Worm (Caenorhabditis elegans) whole organism, L4 larva: ENCODE data around the gene T20B3.14.

Source experiments
- D1046.2 ChIP-seq: fragments of 200-800 bp; sonication (Bioruptor generic); IDR thresholded peaks from 2 replicates; pipeline ENCODE4 v1.3.6; 2022; ENCODE audit warnings: missing genetic modification characterization, missing compliant biosample characterization
- F49E8.2 ChIP-seq: sonication (generic microtip); optimal IDR thresholded peaks from 2 replicates; lab custom pipeline; 2016; ENCODE audit warnings: missing compliant biosample characterization, mild to moderate bottlenecking, missing genetic modification characterization, borderline replicate concordance
- Y48G9A.11 ChIP-seq: fragments of 200-800 bp; sonication (Bioruptor generic); IDR thresholded peaks from 2 replicates; pipeline ENCODE4 v1.3.6; 2022; ENCODE audit warnings: missing genetic modification reagents, missing genetic modification characterization, missing compliant biosample characterization
- Y75B8A.6 ChIP-seq: fragments of 200-800 bp; sonication (Bioruptor generic); IDR thresholded peaks from 2 replicates; pipeline ENCODE4 v1.3.6; 2022; ENCODE audit warnings: missing genetic modification reagents, missing genetic modification characterization, missing compliant biosample characterization
- ZK337.2 ChIP-seq: fragments of 200-800 bp; sonication (Bioruptor generic); IDR thresholded peaks from 2 replicates; pipeline ENCODE4 v1.3.6; 2022; ENCODE audit warnings: missing genetic modification reagents, missing genetic modification characterization, missing compliant biosample characterization
- ama-1 ChIP-seq: fragments of 150-350 bp; optimal IDR thresholded peaks from 2 replicates; lab custom pipeline; 2014; ENCODE audit warnings: inconsistent platforms, mixed read lengths
- ceh-20 ChIP-seq: fragments of 200-800 bp; sonication (Bioruptor generic); IDR thresholded peaks from 2 replicates; pipeline ENCODE4 v1.3.6; 2022; ENCODE audit warnings: missing genetic modification reagents, missing genetic modification characterization, missing compliant biosample characterization
- ceh-62 ChIP-seq: sonication (generic microtip); optimal IDR thresholded peaks from 2 replicates; lab custom pipeline; 2017; ENCODE audit warnings: missing biosample characterization, missing genetic modification characterization
- ceh-82 ChIP-seq: sonication (generic microtip); optimal IDR thresholded peaks from 2 replicates; lab custom pipeline; 2017; ENCODE audit warnings: missing biosample characterization, missing genetic modification characterization
- cey-2 ChIP-seq: sonication (generic microtip); optimal IDR thresholded peaks from 3 replicates; lab custom pipeline; 2017; ENCODE audit warnings: missing genetic modification characterization, mild to moderate bottlenecking, missing compliant biosample characterization, antibody characterized with exemption, borderline replicate concordance; ENCODE audit not compliant: insufficient read depth
- daf-16 ChIP-seq, 3 experiments: sonication (generic microtip); optimal IDR thresholded peaks; 2 replicates each; lab custom pipeline; 2016 to 2017; ENCODE audit warnings: missing genetic modification characterization in 3 of 3, missing genetic modification reagents in 3 of 3, mild to moderate bottlenecking in 2 of 3, missing compliant biosample characterization in 2 of 3, missing biosample characterization in 1 of 3, moderate library complexity in 1 of 3
- daf-19 ChIP-seq: fragments of 200-800 bp; sonication (Bioruptor generic); conservative IDR thresholded peaks from 2 replicates; pipeline ENCODE4 v1.3.6; 2022; ENCODE audit warnings: missing genetic modification characterization, missing compliant biosample characterization
- dmd-8 ChIP-seq: fragments of 200-800 bp; sonication (Bioruptor generic); IDR thresholded peaks from 2 replicates; pipeline ENCODE4 v1.3.6; 2022; ENCODE audit warnings: missing genetic modification characterization, missing compliant biosample characterization
- duxl-1 ChIP-seq: sonication (generic microtip); optimal IDR thresholded peaks from 2 replicates; lab custom pipeline; 2016; ENCODE audit warnings: mild to moderate bottlenecking, missing genetic modification characterization, moderate library complexity, missing compliant biosample characterization; ENCODE audit not compliant: poor library complexity
- dve-1 ChIP-seq: sonication (generic microtip); optimal IDR thresholded peaks from 2 replicates; lab custom pipeline; 2017; ENCODE audit warnings: antibody characterized with exemption, mild to moderate bottlenecking, missing genetic modification characterization, missing compliant biosample characterization; ENCODE audit not compliant: insufficient read depth
- hlh-11 ChIP-seq: fragments of 200-800 bp; sonication (Bioruptor generic); optimal IDR thresholded peaks from 2 replicates; lab custom pipeline; 2018; ENCODE audit warnings: mild to moderate bottlenecking, missing genetic modification characterization, missing compliant biosample characterization
- jun-1 ChIP-seq: fragments of 150-350 bp; optimal IDR thresholded peaks from 2 replicates; lab custom pipeline; 2014; ENCODE audit warnings: missing biosample characterization, missing genetic modification reagents, missing genetic modification characterization
- lim-7 ChIP-seq: fragments of 200-800 bp; sonication (Bioruptor generic); IDR thresholded peaks from 2 replicates; pipeline ENCODE4 v1.3.6; 2022; ENCODE audit warnings: missing genetic modification characterization, missing compliant biosample characterization
- lin-13 ChIP-seq: fragments of 150-350 bp; optimal IDR thresholded peaks from 2 replicates; lab custom pipeline; 2014; ENCODE audit warnings: missing biosample characterization, missing genetic modification reagents, missing genetic modification characterization
- lin-29 ChIP-seq: fragments of 200-800 bp; sonication (Bioruptor generic); IDR thresholded peaks from 2 replicates; pipeline ENCODE4 v1.3.6; 2022; ENCODE audit warnings: missing genetic modification reagents, missing genetic modification characterization, missing compliant biosample characterization
- lin-39 ChIP-seq: fragments of 150-350 bp; optimal IDR thresholded peaks from 2 replicates; lab custom pipeline; 2014; ENCODE audit warnings: missing biosample characterization, missing genetic modification reagents, missing genetic modification characterization
- lir-3 ChIP-seq: sonication (generic microtip); optimal IDR thresholded peaks from 2 replicates; lab custom pipeline; 2016; ENCODE audit warnings: mild to moderate bottlenecking, missing genetic modification characterization, missing compliant biosample characterization
- mdl-1 ChIP-seq, 2 experiments: fragments of 150-350 bp in 1 of 2; sonication (generic microtip) in 1 of 2; optimal IDR thresholded peaks; 2 replicates each; lab custom pipeline; 2014 to 2017; ENCODE audit warnings: missing biosample characterization in 2 of 2, missing genetic modification characterization in 2 of 2
- mxl-3 ChIP-seq: fragments of 200-800 bp; sonication (Bioruptor generic); optimal IDR thresholded peaks from 2 replicates; lab custom pipeline; 2018; ENCODE audit warnings: mild to moderate bottlenecking, missing genetic modification characterization, missing compliant biosample characterization
- nhr-102 ChIP-seq: sonication (generic microtip); optimal IDR thresholded peaks from 2 replicates; lab custom pipeline; 2016; ENCODE audit warnings: mild to moderate bottlenecking, missing genetic modification characterization, moderate library complexity, missing compliant biosample characterization
- nhr-11 ChIP-seq: fragments of 150-350 bp; optimal IDR thresholded peaks from 2 replicates; lab custom pipeline; 2014; ENCODE audit warnings: missing biosample characterization, missing genetic modification characterization
- nhr-28 ChIP-seq: fragments of 150-350 bp; optimal IDR thresholded peaks from 2 replicates; lab custom pipeline; 2014; ENCODE audit warnings: missing biosample characterization, missing genetic modification characterization
- nhr-41 ChIP-seq: fragments of 200-800 bp; sonication (Bioruptor generic); IDR thresholded peaks from 2 replicates; pipeline ENCODE4 v1.3.6; 2022; ENCODE audit warnings: missing genetic modification reagents, missing genetic modification characterization, missing compliant biosample characterization
- nhr-77 ChIP-seq: fragments of 150-350 bp; optimal IDR thresholded peaks from 2 replicates; lab custom pipeline; 2014; ENCODE audit warnings: missing biosample characterization, missing genetic modification characterization
- set-16 ChIP-seq: fragments of 200-800 bp; sonication (Bioruptor generic); IDR thresholded peaks from 2 replicates; pipeline ENCODE4 v1.3.6; 2022; ENCODE audit warnings: missing genetic modification reagents, missing genetic modification characterization, missing compliant biosample characterization
- spr-3 ChIP-seq: fragments of 200-800 bp; sonication (Bioruptor generic); optimal IDR thresholded peaks from 2 replicates; lab custom pipeline; 2018; ENCODE audit warnings: mild to moderate bottlenecking, missing genetic modification characterization, missing compliant biosample characterization
- tag-97 ChIP-seq: fragments of 200-800 bp; sonication (Bioruptor generic); IDR thresholded peaks from 2 replicates; pipeline ENCODE4 v1.3.6; 2022; ENCODE audit warnings: missing genetic modification characterization, missing compliant biosample characterization
- tra-1 ChIP-seq: fragments of 200-800 bp; sonication (Bioruptor generic); IDR thresholded peaks from 2 replicates; pipeline ENCODE4 v1.3.6; 2022; ENCODE audit warnings: missing genetic modification reagents, missing genetic modification characterization, missing compliant biosample characterization
- unc-62 ChIP-seq, 3 experiments: fragments of 150-350 bp in 1 of 3; sonication (generic microtip); optimal IDR thresholded peaks in 2 of 3; peaks in 1 of 3; 1 replicate in 1 of 3; 2 replicates in 2 of 3; lab custom pipeline; 2014 to 2017; ENCODE audit warnings: missing biosample characterization in 3 of 3, missing genetic modification characterization in 3 of 3, missing genetic modification reagents in 3 of 3, missing genotype in 1 of 3
- zip-2 ChIP-seq: fragments of 150-350 bp; optimal IDR thresholded peaks from 2 replicates; lab custom pipeline; 2014; ENCODE audit warnings: missing biosample characterization, missing genetic modification characterization

T20B3.14 gene

DNA sequence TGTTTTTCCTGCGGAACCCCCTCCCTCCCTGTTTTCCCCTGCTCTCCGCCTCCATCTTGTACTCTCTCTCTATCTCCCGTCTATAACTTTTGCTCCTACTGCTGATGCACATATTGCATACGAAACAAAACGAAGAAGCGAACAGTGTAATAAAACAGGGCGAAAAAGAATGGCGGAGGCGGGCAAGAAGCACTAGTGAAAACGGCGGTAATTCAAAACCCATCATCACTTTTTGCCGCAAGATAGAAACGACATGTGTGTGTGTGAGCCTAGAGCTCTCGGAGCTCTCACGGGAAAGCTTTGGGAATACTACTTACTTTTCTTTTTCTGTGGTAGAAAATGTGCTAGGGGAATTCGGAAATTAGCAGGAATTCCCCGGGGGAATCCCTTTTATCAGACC is 15.0 kb upstream of the T20B3.14 start:
- no peak for TF ChIP-seq daf-19
- no peak for TF ChIP-seq tag-97 (GFP tag; lab: Robert Waterston, UW)
- no peak for TF ChIP-seq nhr-77
- TF ChIP-seq duxl-1 (tag; lab: Kevin White, UChicago): no peak
- TF ChIP-seq unc-62 (GFP tag; optimal IDR thresholded peaks at IDR 0.05 in 1 of 2; lab: Kevin White, UChicago): peak in 1 of 2 experiments; percentile 91
- TF ChIP-seq unc-62 (tag; optimal IDR thresholded peaks at IDR 0.05; lab: Kevin White, UChicago): no peak
- TF ChIP-seq lim-7 (GFP tag; lab: Robert Waterston, UW): no peak
- peak; percentile 13 for TF ChIP-seq hlh-11
- TF ChIP-seq mxl-3 (GFP tag; lab: Kevin White, UChicago): no peak
- TF ChIP-seq ceh-20 (GFP tag; lab: Robert Waterston, UW): no peak
- no peak for TF ChIP-seq spr-3 (GFP tag; lab: Kevin White, UChicago)

DNA sequence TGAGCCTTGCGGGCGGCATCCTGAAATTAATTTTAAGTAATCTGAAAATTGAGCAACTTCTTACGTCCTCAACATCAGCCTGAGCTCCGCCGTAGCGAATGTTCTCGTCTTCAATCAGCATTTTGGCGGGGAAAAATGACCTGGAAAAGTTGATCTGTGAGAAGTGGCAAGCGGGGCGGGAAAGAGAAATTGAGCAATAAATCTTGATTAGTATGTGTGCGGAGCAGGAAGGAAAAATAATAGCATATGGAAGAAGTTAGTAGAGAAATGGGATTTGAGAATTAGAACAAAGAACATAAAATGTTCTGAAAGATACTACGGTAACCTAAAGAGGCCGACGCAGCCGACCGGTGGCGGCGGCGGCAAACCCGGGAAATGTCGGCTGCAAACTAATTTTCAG is 13.9 kb upstream of the T20B3.14 start, which contains the start of gene tni-3:
Gene tni-3, minus strand, starts transcription at position 140 of the 400 bp plus-strand sequence.
- TF ChIP-seq nhr-102 (tag; lab: Kevin White, UChicago): no peak
- TF ChIP-seq lin-29 (GFP tag; lab: Robert Waterston, UW): no peak
- no peak for TF ChIP-seq lir-3 (tag; lab: Kevin White, UChicago)
- TF ChIP-seq ama-1: no peak
- no peak for TF ChIP-seq lin-13 (GFP tag; lab: Kevin White, UChicago)
- no peak for TF ChIP-seq dve-1 (tag; lab: Kevin White, UChicago)
- TF ChIP-seq ceh-62 (tag; lab: Kevin White, UChicago): no peak
- no peak for TF ChIP-seq lin-39
- TF ChIP-seq nhr-28 (tag; lab: Kevin White, UChicago): no peak
- TF ChIP-seq tra-1: no peak

DNA sequence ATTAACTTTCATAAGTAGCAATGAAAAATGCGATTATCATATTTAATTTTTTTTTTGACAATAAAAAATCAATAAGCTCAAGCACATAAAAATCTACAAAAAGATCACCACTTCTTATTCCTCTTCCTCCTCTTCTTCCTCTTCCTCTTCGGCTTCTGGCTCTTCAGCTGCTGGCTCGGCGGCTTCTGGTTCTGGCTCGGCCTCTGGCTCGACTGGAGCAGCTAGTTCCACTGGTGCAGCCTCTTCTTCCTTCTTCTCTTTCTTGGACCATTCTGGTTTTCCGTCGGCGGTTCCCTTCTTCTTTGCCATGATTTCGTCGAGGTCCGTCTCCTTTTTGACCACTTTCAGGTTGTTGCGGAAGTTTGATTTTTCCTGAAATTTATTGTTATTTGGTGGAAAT is 12.6 kb upstream of the T20B3.14 start:
- TF ChIP-seq ZK337.2 (no peak), set-16 (GFP tag; lab: Robert Waterston, UW) (peak; percentile 86)

DNA sequence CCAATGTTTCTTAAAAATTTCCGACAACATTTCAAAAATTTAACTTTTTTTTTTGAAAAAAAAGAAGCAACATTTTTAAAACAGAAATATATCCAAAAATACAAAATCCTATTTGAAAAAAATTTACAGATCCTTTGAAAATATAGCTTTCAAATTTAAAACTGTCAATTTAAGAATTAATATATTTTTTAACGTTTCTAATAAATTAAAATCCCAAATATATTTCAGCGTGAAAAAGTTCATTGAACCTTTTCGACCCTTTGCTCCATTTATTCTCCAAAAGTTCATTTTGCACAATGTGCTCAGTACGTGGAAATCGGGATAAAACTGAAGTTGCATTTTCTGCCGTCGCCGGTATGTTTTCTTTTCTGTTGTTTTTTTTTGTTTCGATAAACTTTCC is 11.7 kb upstream of the T20B3.14 start, which contains the start of gene phy-3:
Gene phy-3, plus strand, starts transcription at position 301 of the 400 bp plus-strand sequence.
- no peak for TF ChIP-seq zip-2 (tag; lab: Kevin White, UChicago)
- TF ChIP-seq mxl-3 (GFP tag; lab: Kevin White, UChicago): no peak
- TF ChIP-seq ceh-82 (tag; lab: Kevin White, UChicago): no peak
- TF ChIP-seq nhr-11: no peak
- TF ChIP-seq daf-16 (GFP tag; optimal IDR thresholded peaks at IDR 0.05; lab: Kevin White, UChicago): no peak
- no peak for TF ChIP-seq daf-16 (tag; optimal IDR thresholded peaks at IDR 0.05; lab: Kevin White, UChicago)
- no peak for TF ChIP-seq set-16 (GFP tag; lab: Robert Waterston, UW)
- no peak for TF ChIP-seq nhr-41 (GFP tag; lab: Robert Waterston, UW)
- no peak for TF ChIP-seq jun-1 (tag; lab: Kevin White, UChicago)
- no peak for TF ChIP-seq Y48G9A.11 (GFP tag; lab: Robert Waterston, UW)
- TF ChIP-seq Y75B8A.6 (GFP tag; lab: Robert Waterston, UW): no peak
- TF ChIP-seq D1046.2 (GFP tag; lab: Robert Waterston, UW): no peak
- no peak for TF ChIP-seq lin-13 (GFP tag; lab: Kevin White, UChicago)
- TF ChIP-seq cey-2 (tag; lab: Kevin White, UChicago): no peak
- no peak for TF ChIP-seq mdl-1 (tag; optimal IDR thresholded peaks at IDR 0.05; lab: Kevin White, UChicago)
- no peak for TF ChIP-seq dmd-8 (GFP tag; lab: Robert Waterston, UW)
- TF ChIP-seq F49E8.2: no peak
